Fruit fly (Drosophila melanogaster): ENCODE results near the gene MtnA.

MtnA gene

dm6 chr3R:9808946-9809545, 24.9 kb upstream of the MtnA start, which contains the start of gene FBXO11 (continued):
- no peak for TF ChIP-seq CG15073 (GFP tag; optimal IDR thresholded peaks at IDR 0.05)
- TF ChIP-seq CG15696 (tag; optimal IDR thresholded peaks at IDR 0.05) = no peak
- TF ChIP-seq CG3838 (GFP tag; optimal IDR thresholded peaks at IDR 0.05) = no peak
- no peak for TF ChIP-seq CG6854 (GFP tag; optimal IDR thresholded peaks at IDR 0.05)
- TF ChIP-seq ems (GFP tag; optimal IDR thresholded peaks at IDR 0.05) = no peak
- TF ChIP-seq ssp (GFP tag; IDR thresholded peaks at IDR 0.05) = no peak
- TF ChIP-seq Eip74EF (GFP tag; optimal IDR thresholded peaks at IDR 0.05) = no peak
- TF ChIP-seq GATAe (GFP tag; conservative IDR thresholded peaks at IDR 0.05) = no peak
- peak; percentile 80 for TF ChIP-seq Med (GFP tag)
- TF ChIP-seq psq (GFP tag; optimal IDR thresholded peaks at IDR 0.05) = peak; percentile 100
- peak; percentile 22; the same call in 1 of the 2 replicates for TF ChIP-seq bbx (GFP tag; IDR thresholded peaks at IDR 0.05; ENCODE audit: partially characterized antibody)
- TF ChIP-seq Hr78 (GFP tag; optimal IDR thresholded peaks at IDR 0.05) = no peak
- no peak for TF ChIP-seq CG31388 (GFP tag; optimal IDR thresholded peaks at IDR 0.05)
- TF ChIP-seq Scr (GFP tag; IDR thresholded peaks at IDR 0.05; ENCODE audit: partially characterized antibody) = peak; percentile 58
- no peak for TF ChIP-seq Ada2b (GFP tag; IDR thresholded peaks at IDR 0.05)
- TF ChIP-seq Ets65A (GFP tag) = no peak
- no peak for TF ChIP-seq Pdp1 (GFP tag; optimal IDR thresholded peaks at IDR 0.05)
- TF ChIP-seq lola (GFP tag; optimal IDR thresholded peaks at IDR 0.05) = no peak
- no peak for TF ChIP-seq sens-2 (GFP tag; IDR thresholded peaks at IDR 0.05)
- TF ChIP-seq sim (GFP tag; IDR thresholded peaks at IDR 0.05) = no peak
- no peak for TF ChIP-seq CG9817 (tag; optimal IDR thresholded peaks at IDR 0.05)
- TF ChIP-seq CG30020 (tag; optimal IDR thresholded peaks at IDR 0.05) = peak; percentile 30
- peak in 1 of 2 experiments; percentile 41 for TF ChIP-seq tll (GFP tag; optimal IDR thresholded peaks at IDR 0.05)
- no peak for TF ChIP-seq CG7786 (GFP tag; optimal IDR thresholded peaks at IDR 0.05)
- no peak for TF ChIP-seq dimm (GFP tag; IDR thresholded peaks at IDR 0.05)
- no peak for TF ChIP-seq CG4820 (GFP tag; optimal IDR thresholded peaks at IDR 0.05)
- peak; percentile 89 for TF ChIP-seq CG9797 (GFP tag; optimal IDR thresholded peaks at IDR 0.05)
- TF ChIP-seq Nf-YA (GFP tag; IDR thresholded peaks at IDR 0.05) = no peak
- TF ChIP-seq CG32772 (GFP tag; IDR thresholded peaks at IDR 0.05) = no peak
- no peak for TF ChIP-seq ab (GFP tag; optimal IDR thresholded peaks at IDR 0.05)
- peak; percentile 90 for TF ChIP-seq nom (GFP tag; optimal IDR thresholded peaks at IDR 0.05)
- peak; percentile 6 for TF ChIP-seq repo (GFP tag; optimal IDR thresholded peaks at IDR 0.05)
- TF ChIP-seq CG7839 (tag; optimal IDR thresholded peaks at IDR 0.05) = no peak
- no peak for TF ChIP-seq Dad (GFP tag; optimal IDR thresholded peaks at IDR 0.05)
- peak in 1 of 2 experiments; percentile 15 for TF ChIP-seq insv (GFP tag; optimal IDR thresholded peaks at IDR 0.05)
- TF ChIP-seq CG17912 (GFP tag; optimal IDR thresholded peaks at IDR 0.05) = no peak
- no peak for TF ChIP-seq vfl (GFP tag; optimal IDR thresholded peaks at IDR 0.05)
- peak; percentile 40 for TF ChIP-seq CG15514 (GFP tag; optimal IDR thresholded peaks at IDR 0.05)
- TF ChIP-seq Jarid2 (GFP tag; optimal IDR thresholded peaks at IDR 0.05) = peak; percentile 20
- no peak for TF ChIP-seq CG14965 (GFP tag; optimal IDR thresholded peaks at IDR 0.05; ENCODE audit: borderline replicate concordance)
- TF ChIP-seq CG11695 (GFP tag; IDR thresholded peaks at IDR 0.05) = no peak
- TF ChIP-seq CG13287 (GFP tag; IDR thresholded peaks at IDR 0.05; ENCODE audit: partially characterized antibody) = peak; percentile 70
- peak; percentile 97 for TF ChIP-seq gfzf (GFP tag; optimal IDR thresholded peaks at IDR 0.05)
- no peak for TF ChIP-seq CG6254 (GFP tag; optimal IDR thresholded peaks at IDR 0.05)
- no peak for TF ChIP-seq ara (GFP tag; IDR thresholded peaks at IDR 0.05)
- no peak for TF ChIP-seq Side (GFP tag; optimal IDR thresholded peaks at IDR 0.05)
- no peak for TF ChIP-seq CG11456 (GFP tag; IDR thresholded peaks at IDR 0.05)
- peak; percentile 7 for TF ChIP-seq NC2β (GFP tag; optimal IDR thresholded peaks at IDR 0.05)
- no peak for TF ChIP-seq CG8944 (GFP tag; optimal IDR thresholded peaks at IDR 0.05)
